Fruit fly (Drosophila melanogaster): ENCODE results near the gene Lip2.

Gene Lip2

dm6 chr2L:10736993-10737756 lies 27.9 kb upstream of the Lip2 start, which contains the start of the genes Vha16-5 and CG12299:
TSS of gene Vha16-5 (minus strand) at chr2L:10737043.
TSS of gene CG12299 (plus strand) at chr2L:10737345.
- TF ChIP-seq pan (optimal IDR thresholded peaks at IDR 0.05) = no peak
- TF ChIP-seq EcR (GFP tag; optimal IDR thresholded peaks at IDR 0.05) = no peak

dm6 chr2L:10735923-10736322 lies 26.7 kb upstream of the Lip2 start, which contains the start of gene Nup107:
TSS of gene Nup107 (minus strand) at chr2L:10736071.
- TF ChIP-seq CG8478 (optimal IDR thresholded peaks at IDR 0.05) (no peak), pan (optimal IDR thresholded peaks at IDR 0.05) (no peak), usp (GFP tag; optimal IDR thresholded peaks at IDR 0.05) (no peak), psq (optimal IDR thresholded peaks at IDR 0.05) (no peak), Dll (optimal IDR thresholded peaks at IDR 0.05) (no peak), EcR (GFP tag; optimal IDR thresholded peaks at IDR 0.05) (no peak)

DNA sequence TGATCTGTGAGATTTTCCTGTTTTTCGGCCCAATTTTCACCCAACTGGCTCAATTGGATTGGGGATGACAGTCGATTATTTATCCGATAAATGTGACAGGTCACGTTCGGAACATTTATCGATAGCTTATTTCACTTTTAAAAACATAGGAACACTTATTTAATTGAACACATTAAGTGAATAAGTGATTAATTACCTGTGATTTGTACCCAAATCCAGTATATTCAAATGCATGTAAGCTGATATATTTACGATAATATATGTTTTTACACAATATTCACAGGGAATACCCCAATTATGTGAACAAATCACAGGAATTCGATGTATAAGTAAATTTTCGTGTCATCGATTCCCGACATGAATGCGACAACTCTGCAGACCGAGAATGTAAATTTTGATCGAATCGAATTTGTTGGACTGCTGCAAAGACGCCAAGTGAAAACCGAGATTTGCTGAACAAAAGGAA lies 23.1 kb upstream of the Lip2 start, which contains the start of the genes EMC3 and Dpy-30L1:
TSS of gene EMC3 (minus strand) at position 81 of the 466 bp plus-strand sequence.
TSS of gene Dpy-30L1 (plus strand) at position 311 of the 466 bp plus-strand sequence.
- TF ChIP-seq CG8478 (optimal IDR thresholded peaks at IDR 0.05) = no peak
- no peak for TF ChIP-seq pan (optimal IDR thresholded peaks at IDR 0.05)
- TF ChIP-seq Dll (optimal IDR thresholded peaks at IDR 0.05) = no peak
- TF ChIP-seq usp (GFP tag; optimal IDR thresholded peaks at IDR 0.05) = no peak
- TF ChIP-seq EcR (GFP tag; optimal IDR thresholded peaks at IDR 0.05) = no peak
- TF ChIP-seq psq (optimal IDR thresholded peaks at IDR 0.05) = no peak

dm6 chr2L:10729955-10730354 lies 20.7 kb upstream of the Lip2 start, which contains the start of gene CG17118:
TSS of gene CG17118 (plus strand) at chr2L:10730255.
- TF ChIP-seq pan (optimal IDR thresholded peaks at IDR 0.05) (no peak), usp (GFP tag; optimal IDR thresholded peaks at IDR 0.05) (no peak), EcR (GFP tag; optimal IDR thresholded peaks at IDR 0.05) (no peak), Dll (optimal IDR thresholded peaks at IDR 0.05) (no peak), CG8478 (optimal IDR thresholded peaks at IDR 0.05) (no peak), psq (optimal IDR thresholded peaks at IDR 0.05) (no peak)

- TF ChIP-seq Dll (optimal IDR thresholded peaks at IDR 0.05) = no peak
- TF ChIP-seq usp (GFP tag; optimal IDR thresholded peaks at IDR 0.05) = no peak
- no peak for TF ChIP-seq psq (optimal IDR thresholded peaks at IDR 0.05)
- TF ChIP-seq CG8478 (optimal IDR thresholded peaks at IDR 0.05) = no peak
- no peak for TF ChIP-seq EcR (GFP tag; optimal IDR thresholded peaks at IDR 0.05)
- TF ChIP-seq pan (optimal IDR thresholded peaks at IDR 0.05) = no peak
These were observed 19.5 kb upstream of the Lip2 start, which contains the start of gene CG6443 for dm6 chr2L:10728751-10729150. TSS of gene CG6443 (plus strand) at chr2L:10728978.

dm6 chr2L:10723903-10724302 lies 14.7 kb upstream of the Lip2 start, which contains the start of gene CG6431:
TSS of gene CG6431 (plus strand) at chr2L:10724203.
- no peak for TF ChIP-seq CG8478 (optimal IDR thresholded peaks at IDR 0.05)
- no peak for TF ChIP-seq psq (optimal IDR thresholded peaks at IDR 0.05)
- TF ChIP-seq pan (optimal IDR thresholded peaks at IDR 0.05) = no peak
- TF ChIP-seq usp (GFP tag; optimal IDR thresholded peaks at IDR 0.05) = no peak
- TF ChIP-seq EcR (GFP tag; optimal IDR thresholded peaks at IDR 0.05) = no peak
- no peak for TF ChIP-seq Dll (optimal IDR thresholded peaks at IDR 0.05)

dm6 chr2L:10721535-10721934 lies 12.3 kb upstream of the Lip2 start:
- TF ChIP-seq CG8478 (optimal IDR thresholded peaks at IDR 0.05) = no peak
- no peak for TF ChIP-seq usp (GFP tag; optimal IDR thresholded peaks at IDR 0.05)
- no peak for TF ChIP-seq pan (optimal IDR thresholded peaks at IDR 0.05)
- no peak for TF ChIP-seq Dll (optimal IDR thresholded peaks at IDR 0.05)
- no peak for TF ChIP-seq EcR (GFP tag; optimal IDR thresholded peaks at IDR 0.05)
- no peak for TF ChIP-seq psq (optimal IDR thresholded peaks at IDR 0.05)

- TF ChIP-seq pan (optimal IDR thresholded peaks at IDR 0.05) (no peak), CG8478 (optimal IDR thresholded peaks at IDR 0.05) (no peak), Dll (optimal IDR thresholded peaks at IDR 0.05) (no peak), usp (GFP tag; optimal IDR thresholded peaks at IDR 0.05) (no peak), EcR (GFP tag; optimal IDR thresholded peaks at IDR 0.05) (no peak), psq (optimal IDR thresholded peaks at IDR 0.05) (no peak)
These were observed 2.0 kb upstream of the Lip2 start for dm6 chr2L:10711221-10711620.

- no peak for TF ChIP-seq usp (GFP tag; optimal IDR thresholded peaks at IDR 0.05)
These were observed 1.2 kb downstream of the Lip2 start for dm6 chr2L:10708089-10708488.

- TF ChIP-seq CG8478 (optimal IDR thresholded peaks at IDR 0.05) = no peak
- no peak for TF ChIP-seq psq (optimal IDR thresholded peaks at IDR 0.05)
- TF ChIP-seq usp (GFP tag; optimal IDR thresholded peaks at IDR 0.05) = no peak
- no peak for TF ChIP-seq EcR (GFP tag; optimal IDR thresholded peaks at IDR 0.05)
- no peak for TF ChIP-seq pan (optimal IDR thresholded peaks at IDR 0.05)
These were observed 3.0 kb downstream of the Lip2 start for dm6 chr2L:10706267-10706666.

DNA sequence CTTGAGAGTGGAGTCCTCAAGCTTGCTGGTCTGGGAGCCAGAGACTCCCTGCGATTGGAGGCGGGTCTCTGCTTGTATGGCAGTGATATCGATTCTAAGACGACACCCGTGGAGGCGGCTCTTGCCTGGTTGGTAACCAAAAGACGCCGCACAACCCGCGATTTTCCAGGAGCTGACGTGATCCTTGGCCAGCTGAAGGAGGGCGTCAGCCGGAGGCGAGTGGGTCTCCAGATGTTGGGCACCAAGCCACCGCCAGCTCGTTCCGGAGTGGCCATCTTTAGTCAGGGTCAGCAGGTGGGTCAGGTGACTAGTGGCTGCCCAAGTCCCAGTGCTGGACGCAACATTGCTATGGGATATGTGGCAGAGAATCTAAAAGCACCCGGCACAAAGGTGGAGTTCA lies 4.8 kb downstream of the Lip2 start:
- no peak for TF ChIP-seq Dll (optimal IDR thresholded peaks at IDR 0.05)
- TF ChIP-seq CG8478 (optimal IDR thresholded peaks at IDR 0.05) = no peak
- no peak for TF ChIP-seq EcR (GFP tag; optimal IDR thresholded peaks at IDR 0.05)
- TF ChIP-seq pan (optimal IDR thresholded peaks at IDR 0.05) = no peak
- no peak for TF ChIP-seq usp (GFP tag; optimal IDR thresholded peaks at IDR 0.05)
- TF ChIP-seq psq (optimal IDR thresholded peaks at IDR 0.05) = no peak

DNA sequence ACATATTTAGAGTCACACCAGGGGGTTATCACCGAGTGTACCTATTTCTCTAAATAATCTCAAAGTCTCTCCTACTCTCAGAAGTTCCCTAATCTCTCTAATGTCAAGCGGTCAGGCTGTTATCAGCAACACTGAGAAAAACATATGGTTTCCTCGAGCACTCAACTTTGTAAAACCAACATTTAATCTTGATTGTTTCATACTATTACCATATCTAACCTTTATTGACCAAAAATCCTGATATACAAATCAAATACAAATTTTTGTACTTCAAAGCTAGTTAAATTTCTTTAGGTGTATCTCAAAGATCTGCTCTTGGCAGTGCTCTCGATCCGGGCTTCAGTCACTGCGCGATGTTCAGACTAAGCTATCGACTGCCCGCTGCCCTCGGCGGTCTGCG lies 6.0 kb downstream of the Lip2 start, which contains the start of gene CG6415:
TSS of gene CG6415 (plus strand) at position 341 of the 400 bp plus-strand sequence.
- no peak for TF ChIP-seq EcR (GFP tag; optimal IDR thresholded peaks at IDR 0.05)
- no peak for TF ChIP-seq pan (optimal IDR thresholded peaks at IDR 0.05)
- TF ChIP-seq usp (GFP tag; optimal IDR thresholded peaks at IDR 0.05) = no peak
- TF ChIP-seq CG8478 (optimal IDR thresholded peaks at IDR 0.05) = no peak
- no peak for TF ChIP-seq Dll (optimal IDR thresholded peaks at IDR 0.05)
- TF ChIP-seq psq (optimal IDR thresholded peaks at IDR 0.05) = no peak

Measured in whole organism.